Fruit fly (Drosophila melanogaster) whole organism, embryonic: ENCODE data around the gene armi.

Source experiments
- Adf1 ChIP-seq: fragments of 200-800 bp; sonication (Bioruptor generic); IDR thresholded peaks from 2 replicates; pipeline ENCODE4 v1.3.6; 2022; ENCODE audit warnings: missing biosample characterization, missing genetic modification characterization
- Antp ChIP-seq: fragments of 200-800 bp; sonication (Bioruptor generic); optimal IDR thresholded peaks from 3 replicates; lab custom pipeline; 2016; ENCODE audit warnings: missing biosample characterization, missing genetic modification characterization
- Atf3 ChIP-seq: fragments of 200-800 bp; sonication (Bioruptor generic); optimal IDR thresholded peaks from 3 replicates; lab custom pipeline; 2016; ENCODE audit warnings: missing biosample characterization, missing genetic modification characterization
- Bgb ChIP-seq: fragments of 200-800 bp; sonication (Bioruptor generic); IDR thresholded peaks from 2 replicates; pipeline ENCODE4 v1.3.6; 2022; ENCODE audit warnings: missing biosample characterization, missing genetic modification characterization; ENCODE audit not compliant: partially characterized antibody
- CG10431 ChIP-seq: fragments of 200-800 bp; sonication (Bioruptor generic); optimal IDR thresholded peaks from 3 replicates; lab custom pipeline; 2018; ENCODE audit warnings: missing biosample characterization, mild to moderate bottlenecking, missing genetic modification characterization
- CG11696 ChIP-seq: fragments of 200-800 bp; sonication (Bioruptor generic); IDR thresholded peaks from 2 replicates; pipeline ENCODE4 v1.3.6; 2022; ENCODE audit warnings: missing biosample characterization, missing genetic modification characterization
- CG12219 ChIP-seq: fragments of 200-800 bp; sonication (Bioruptor generic); optimal IDR thresholded peaks from 3 replicates; lab custom pipeline; 2018; ENCODE audit warnings: missing biosample characterization, mild to moderate bottlenecking, missing genetic modification characterization
- CG12769 ChIP-seq: fragments of 200-800 bp; sonication (Bioruptor generic); optimal IDR thresholded peaks from 2 replicates; lab custom pipeline; 2019; ENCODE audit warnings: missing biosample characterization, mild to moderate bottlenecking, missing genetic modification characterization, moderate library complexity
- CG13894 ChIP-seq: fragments of 200-800 bp; sonication (Bioruptor generic); optimal IDR thresholded peaks from 3 replicates; lab custom pipeline; 2018; ENCODE audit warnings: missing biosample characterization, mild to moderate bottlenecking, missing genetic modification characterization, moderate library complexity
- CG15514 ChIP-seq: fragments of 200-800 bp; sonication (Bioruptor generic); optimal IDR thresholded peaks from 3 replicates; lab custom pipeline; 2017; ENCODE audit warnings: missing biosample characterization, missing genetic modification characterization, mild to moderate bottlenecking, moderate library complexity, missing genetic modification reagents
- CG17361 ChIP-seq: fragments of 200-800 bp; sonication (Bioruptor generic); IDR thresholded peaks from 3 replicates; pipeline ENCODE4 v1.3.6; 2022; ENCODE audit warnings: missing biosample characterization, missing genetic modification characterization
- CG18262 ChIP-seq: fragments of 200-800 bp; optimal IDR thresholded peaks from 3 replicates; lab custom pipeline; 2019; ENCODE audit warnings: missing biosample characterization, mild to moderate bottlenecking, missing genetic modification characterization, moderate library complexity
- CG1832 ChIP-seq: fragments of 200-800 bp; sonication (Bioruptor generic); optimal IDR thresholded peaks from 2 replicates; lab custom pipeline; 2017; ENCODE audit warnings: missing biosample characterization, mild to moderate bottlenecking, missing genetic modification characterization, inconsistent platforms
- CG32772 ChIP-seq: fragments of 200-800 bp; sonication (Bioruptor generic); IDR thresholded peaks from 2 replicates; pipeline ENCODE4 v1.3.6; 2022; ENCODE audit warnings: missing biosample characterization, missing genetic modification characterization
- CG34422 ChIP-seq: fragments of 200-800 bp; sonication (Bioruptor generic); IDR thresholded peaks from 3 replicates; pipeline ENCODE4 v1.3.6; 2022; ENCODE audit warnings: missing biosample characterization, missing genetic modification characterization
- CG4707 ChIP-seq: fragments of 200-800 bp; sonication (Bioruptor generic); optimal IDR thresholded peaks from 2 replicates; lab custom pipeline; 2018; ENCODE audit warnings: missing biosample characterization, mild to moderate bottlenecking, missing genetic modification characterization, moderate library complexity
- CG6854 ChIP-seq: fragments of 200-800 bp; sonication (Bioruptor generic); optimal IDR thresholded peaks from 3 replicates; lab custom pipeline; 2017; ENCODE audit warnings: missing biosample characterization, mild to moderate bottlenecking, missing genetic modification characterization
- CG7928 ChIP-seq: fragments of 200-800 bp; sonication (Bioruptor generic); optimal IDR thresholded peaks from 2 replicates; lab custom pipeline; 2017; ENCODE audit warnings: missing biosample characterization, mild to moderate bottlenecking, missing genetic modification characterization
- CG8089 ChIP-seq: fragments of 200-800 bp; sonication (Bioruptor generic); optimal IDR thresholded peaks from 3 replicates; lab custom pipeline; 2016; ENCODE audit warnings: missing biosample characterization, missing genetic modification characterization
- CG8290 ChIP-seq, 3 experiments: fragments of 200-800 bp; sonication (Bioruptor generic); optimal IDR thresholded peaks; 2 replicates each; lab custom pipeline; 2016 to 2019; ENCODE audit warnings: missing biosample characterization in 3 of 3, missing genetic modification characterization in 3 of 3, mild to moderate bottlenecking in 2 of 3, moderate library complexity in 1 of 3
- CG9215 ChIP-seq: fragments of 200-800 bp; sonication (Bioruptor generic); IDR thresholded peaks from 2 replicates; pipeline ENCODE4 v1.3.6; 2022; ENCODE audit warnings: missing biosample characterization, missing genetic modification characterization
- CG9797 ChIP-seq: fragments of 200-800 bp; sonication (Bioruptor generic); optimal IDR thresholded peaks from 3 replicates; lab custom pipeline; 2018; ENCODE audit warnings: missing biosample characterization, mild to moderate bottlenecking, missing genetic modification characterization
- CG9932 ChIP-seq: fragments of 200-800 bp; sonication (Bioruptor generic); IDR thresholded peaks from 2 replicates; pipeline ENCODE4 v1.3.6; 2022; ENCODE audit warnings: missing biosample characterization, missing genetic modification characterization
- CTCF ChIP-seq: fragments of 200-800 bp; sonication (Bioruptor generic); optimal IDR thresholded peaks from 2 replicates; lab custom pipeline; 2017; ENCODE audit warnings: missing biosample characterization, mild to moderate bottlenecking, missing genetic modification characterization, moderate library complexity
- Deaf1 ChIP-seq: fragments of 200-800 bp; optimal IDR thresholded peaks from 3 replicates; lab custom pipeline; 2019; ENCODE audit warnings: missing biosample characterization, mild to moderate bottlenecking, missing genetic modification characterization, moderate library complexity
- E2f2 ChIP-seq: fragments of 200-800 bp; sonication (Bioruptor generic); IDR thresholded peaks from 2 replicates; pipeline ENCODE4 v1.3.6; 2022; ENCODE audit warnings: missing biosample characterization, missing genetic modification characterization
- Hmr ChIP-seq: fragments of 200-800 bp; sonication (Bioruptor generic); optimal IDR thresholded peaks from 3 replicates; lab custom pipeline; 2017; ENCODE audit warnings: mild to moderate bottlenecking, missing biosample characterization, missing genetic modification reagents, missing genetic modification characterization
- Kr ChIP-seq: fragments of 200-800 bp; sonication (Bioruptor generic); optimal IDR thresholded peaks from 2 replicates; lab custom pipeline; 2017; ENCODE audit warnings: missing biosample characterization, mild to moderate bottlenecking, missing genetic modification characterization
- NK7.1 ChIP-seq: fragments of 200-800 bp; sonication (Bioruptor generic); optimal IDR thresholded peaks from 3 replicates; lab custom pipeline; 2016; ENCODE audit warnings: missing biosample characterization, missing genetic modification characterization
- Oaz ChIP-seq: fragments of 200-800 bp; sonication (Bioruptor generic); IDR thresholded peaks from 2 replicates; pipeline ENCODE4 v1.3.6; 2022; ENCODE audit warnings: missing biosample characterization, missing genetic modification characterization
- Side ChIP-seq: fragments of 200-800 bp; sonication (Bioruptor generic); optimal IDR thresholded peaks from 2 replicates; lab custom pipeline; 2016; ENCODE audit warnings: missing biosample characterization, missing genetic modification characterization
- Sox100B ChIP-seq: fragments of 200-800 bp; sonication (Bioruptor generic); optimal IDR thresholded peaks from 3 replicates; lab custom pipeline; 2018; ENCODE audit warnings: missing biosample characterization, mild to moderate bottlenecking, missing genetic modification characterization
- al ChIP-seq: fragments of 200-800 bp; sonication (Bioruptor generic); IDR thresholded peaks from 2 replicates; pipeline ENCODE4 v1.3.6; 2022; ENCODE audit warnings: missing biosample characterization, missing genetic modification characterization
- ap ChIP-seq: fragments of 200-800 bp; sonication (Bioruptor generic); IDR thresholded peaks from 2 replicates; pipeline ENCODE4 v1.3.6; 2022; ENCODE audit warnings: missing biosample characterization, missing genetic modification characterization
- cad ChIP-seq: fragments of >200 bp; optimal IDR thresholded peaks from 2 replicates; lab custom pipeline; 2017; ENCODE audit warnings: missing biosample characterization, missing genetic modification characterization
- chinmo ChIP-seq: fragments of 200-800 bp; sonication (Bioruptor generic); IDR thresholded peaks from 4 replicates; pipeline ENCODE4 v1.3.6; 2022; ENCODE audit warnings: missing biosample characterization, missing genetic modification characterization; ENCODE audit not compliant: partially characterized antibody
- gem ChIP-seq: fragments of 200-800 bp; sonication (Bioruptor generic); optimal IDR thresholded peaks from 2 replicates; lab custom pipeline; 2019; ENCODE audit warnings: missing biosample characterization, mild to moderate bottlenecking, missing genetic modification characterization, moderate library complexity
- jing ChIP-seq: fragments of 200-800 bp; sonication (Bioruptor generic); optimal IDR thresholded peaks from 2 replicates; lab custom pipeline; 2018; ENCODE audit warnings: missing biosample characterization, mild to moderate bottlenecking, missing genetic modification characterization
- kni ChIP-seq: fragments of 200-800 bp; sonication (Bioruptor generic); optimal IDR thresholded peaks from 3 replicates; lab custom pipeline; 2017; ENCODE audit warnings: mild to moderate bottlenecking, missing biosample characterization, missing genetic modification reagents, missing genetic modification characterization
- org-1 ChIP-seq: fragments of 200-800 bp; sonication (Bioruptor generic); optimal IDR thresholded peaks from 2 replicates; lab custom pipeline; 2017; ENCODE audit warnings: missing biosample characterization, missing genetic modification characterization
- pan ChIP-seq, 4 experiments: fragments of >200 bp in 3 of 4; fragments of 200-800 bp in 1 of 4; sonication (Bioruptor generic) in 1 of 4; optimal IDR thresholded peaks in 3 of 4; IDR thresholded peaks in 1 of 4; 2 replicates each; pipeline versions ENCODE4 v1.3.6 to Lab custom; 2017 to 2022; ENCODE audit warnings: missing biosample characterization in 2 of 4, missing genetic modification characterization in 2 of 4, mixed read lengths in 1 of 4
- phol ChIP-seq: fragments of 200-800 bp; sonication (Bioruptor generic); optimal IDR thresholded peaks from 3 replicates; lab custom pipeline; 2018; ENCODE audit warnings: missing biosample characterization, mild to moderate bottlenecking, missing genetic modification characterization, moderate library complexity
- row ChIP-seq: fragments of 200-800 bp; sonication (Bioruptor generic); IDR thresholded peaks from 3 replicates; pipeline ENCODE4 v1.3.6; 2022; ENCODE audit warnings: missing biosample characterization, missing genetic modification characterization
- shn ChIP-seq: fragments of 200-800 bp; sonication (Bioruptor generic); optimal IDR thresholded peaks from 3 replicates; lab custom pipeline; 2016; ENCODE audit warnings: missing biosample characterization, missing genetic modification characterization
- sob ChIP-seq: fragments of 200-800 bp; sonication (Bioruptor generic); IDR thresholded peaks from 2 replicates; pipeline ENCODE4 v1.3.6; 2022; ENCODE audit warnings: missing biosample characterization, missing genetic modification characterization
- sr ChIP-seq: fragments of 200-800 bp; sonication (Bioruptor generic); IDR thresholded peaks from 3 replicates; pipeline ENCODE4 v1.3.6; 2022; ENCODE audit warnings: missing biosample characterization, missing genetic modification characterization
- trh ChIP-seq: fragments of 200-800 bp; sonication (Bioruptor generic); optimal IDR thresholded peaks from 2 replicates; lab custom pipeline; 2016; ENCODE audit warnings: missing biosample characterization, missing genetic modification characterization
- vnd ChIP-seq: fragments of 200-800 bp; sonication (Bioruptor generic); IDR thresholded peaks from 3 replicates; pipeline ENCODE4 v1.3.6; 2022; ENCODE audit warnings: missing biosample characterization, missing genetic modification characterization; ENCODE audit not compliant: partially characterized antibody
- zfh1 ChIP-seq: fragments of 200-800 bp; sonication (Bioruptor generic); IDR thresholded peaks from 3 replicates; pipeline ENCODE4 v1.3.6; 2022; ENCODE audit warnings: missing biosample characterization, missing genetic modification characterization

The armi gene

DNA sequence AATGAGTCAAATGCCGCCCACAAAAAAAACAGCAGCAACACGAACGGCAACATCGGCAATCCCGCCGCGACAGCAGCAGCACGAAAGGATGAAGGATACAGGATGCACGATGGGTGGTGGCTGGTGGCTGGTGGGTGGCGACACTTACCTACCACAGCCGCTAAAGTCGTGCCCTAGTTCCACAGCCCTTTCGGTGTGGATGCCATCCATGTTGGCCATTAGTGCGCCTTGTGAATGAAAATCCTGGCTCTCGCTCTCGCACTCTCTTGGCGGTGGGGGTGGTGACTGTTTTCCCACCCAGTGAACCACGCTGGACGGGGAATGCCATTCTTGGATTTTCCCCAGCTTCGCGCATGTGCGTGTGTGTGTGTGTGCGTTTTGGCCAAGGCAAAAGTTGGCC is 34.1 kb upstream of the armi start (continued):
- no peak for TF ChIP-seq CG1832
- no peak for TF ChIP-seq zfh1 (GFP tag; lab: Robert Waterston, UW)
- no peak for TF ChIP-seq CG8089 (GFP tag; lab: Kevin White, UChicago)
- TF ChIP-seq sr (GFP tag; lab: Robert Waterston, UW): no peak
- no peak for TF ChIP-seq CG7928 (GFP tag; lab: Kevin White, UChicago)
- TF ChIP-seq CG8290 (GFP tag; optimal IDR thresholded peaks at IDR 0.05; lab: Kevin White, UChicago): no peak
- TF ChIP-seq CG8290 (tag; optimal IDR thresholded peaks at IDR 0.05; lab: Kevin White, UChicago): no peak
- TF ChIP-seq CTCF (GFP tag; lab: Kevin White, UChicago): no peak
- no peak for TF ChIP-seq Sox100B (GFP tag; lab: Kevin White, UChicago)
- no peak for TF ChIP-seq CG10431
- TF ChIP-seq phol (tag; lab: Kevin White, UChicago): no peak
- no peak for TF ChIP-seq CG6854 (GFP tag; lab: Kevin White, UChicago)
- TF ChIP-seq Side: no peak
- TF ChIP-seq CG13894 (tag; lab: Kevin White, UChicago): peak; percentile 33
- no peak for TF ChIP-seq CG17361
- no peak for TF ChIP-seq jing
- no peak for TF ChIP-seq CG9215 (GFP tag; lab: Robert Waterston, UW)
- TF ChIP-seq E2f2 (GFP tag; lab: Robert Waterston, UW): no peak
- no peak for TF ChIP-seq CG15514 (GFP tag; lab: Kevin White, UChicago)
- no peak for TF ChIP-seq Atf3 (GFP tag; lab: Kevin White, UChicago)
- 0 out of 4 replicates have a peak, but pooled peaks have one; percentile 67 for TF ChIP-seq chinmo (GFP tag; lab: Robert Waterston, UW)
- no peak for TF ChIP-seq al
- no peak for TF ChIP-seq CG12769 (tag; lab: Kevin White, UChicago)
- TF ChIP-seq CG34422 (GFP tag; lab: Robert Waterston, UW): peak; percentile 43; the same call in 1 of the 3 replicates
- no peak for TF ChIP-seq CG12219
- TF ChIP-seq NK7.1: no peak
- TF ChIP-seq gem: no peak
- peak; percentile 6; the same call in 1 of the 2 replicates for TF ChIP-seq Adf1 (GFP tag; lab: Robert Waterston, UW)
- TF ChIP-seq ap (GFP tag; lab: Robert Waterston, UW): no peak
- no peak for TF ChIP-seq Kr (GFP tag; lab: Kevin White, UChicago)
- no peak for TF ChIP-seq kni (GFP tag; lab: Kevin White, UChicago)
- TF ChIP-seq cad (GFP tag; lab: Kevin White, UChicago): no peak
- TF ChIP-seq CG11696 (GFP tag; lab: Robert Waterston, UW): no peak
- TF ChIP-seq CG9932: 0 out of 2 replicates have a peak, but pooled peaks have one; percentile 4
- 0 out of 3 replicates have a peak, but pooled peaks have one; percentile 8 for TF ChIP-seq row (GFP tag; lab: Robert Waterston, UW)
- TF ChIP-seq trh (GFP tag; lab: Kevin White, UChicago): no peak
- no peak for TF ChIP-seq CG32772 (GFP tag; lab: Robert Waterston, UW)
- TF ChIP-seq CG9797 (GFP tag; lab: Kevin White, UChicago): no peak
- 0 out of 3 replicates have a peak, but pooled peaks have one; percentile 10 for TF ChIP-seq vnd
- TF ChIP-seq CG18262: no peak
- no peak for TF ChIP-seq Oaz (GFP tag; lab: Robert Waterston, UW)
- 0 out of 2 replicates have a peak, but pooled peaks have one; percentile 11 for TF ChIP-seq sob (GFP tag; lab: Robert Waterston, UW)
- TF ChIP-seq Hmr (GFP tag; lab: Kevin White, UChicago): peak; percentile 18
- TF ChIP-seq CG4707: no peak
- no peak for TF ChIP-seq pan (optimal IDR thresholded peaks at IDR 0.05; lab: Kevin White, UChicago)
- no peak for TF ChIP-seq pan (GFP tag; optimal IDR thresholded peaks at IDR 0.05 in 1 of 2, IDR thresholded peaks at IDR 0.05 in 1 of 2)
- peak; percentile 91 for TF ChIP-seq Deaf1 (tag; lab: Kevin White, UChicago)
- no peak for TF ChIP-seq Antp (GFP tag; lab: Kevin White, UChicago)
- no peak for TF ChIP-seq Bgb (GFP tag; lab: Robert Waterston, UW)
- TF ChIP-seq shn: no peak
- TF ChIP-seq org-1: no peak
- TF ChIP-seq, all 482 proteins: peak for 16
